Fruit fly (Drosophila melanogaster): ENCODE measurements around the gene CG13312.

- no peak for TF ChIP-seq CG9705 (GFP tag; optimal IDR thresholded peaks at IDR 0.05)
- TF ChIP-seq GATAd (GFP tag; optimal IDR thresholded peaks at IDR 0.05), result no peak
- no peak for TF ChIP-seq Dfd (GFP tag; optimal IDR thresholded peaks at IDR 0.05)
Measured at dm6 chr3L:8823730-8824374, 16.8 kb upstream of the CG13312 start.
